Worm (Caenorhabditis elegans): Measurements from ENCODE around the gene dyrb-1.

dyrb-1 gene

ce11 chrII:9061099-9061498 lies 45.8 kb downstream of the dyrb-1 start, which contains the start of gene T24B8.3 (continued):
- peak in 1 of 2 experiments; percentile 33 for TF ChIP-seq efl-1 (optimal IDR thresholded peaks at IDR 0.05)
- TF ChIP-seq efl-1 (GFP tag; optimal IDR thresholded peaks at IDR 0.05 in 1 of 2): peak; percentile 43 to 95

- TF ChIP-seq irx-1 (tag; optimal IDR thresholded peaks at IDR 0.05) (peak; percentile 31), elt-3 (tag; optimal IDR thresholded peaks at IDR 0.05) (peak in 5 of 6 experiments; percentile 39 to 83 (median 59)), nhr-71 (tag; optimal IDR thresholded peaks at IDR 0.05) (peak; percentile 93), pax-3 (tag; optimal IDR thresholded peaks at IDR 0.05) (peak; percentile 23), lin-14 (GFP tag; optimal IDR thresholded peaks at IDR 0.05) (peak; percentile 97), elt-2 (tag; optimal IDR thresholded peaks at IDR 0.05) (peak; percentile 53), zag-1 (tag; optimal IDR thresholded peaks at IDR 0.05) (no peak), unc-30 (tag; optimal IDR thresholded peaks at IDR 0.05) (no peak), mdl-1 (tag; optimal IDR thresholded peaks at IDR 0.05) (peak in 1 of 2 experiments; percentile 93), sup-37 (GFP tag; optimal IDR thresholded peaks at IDR 0.05) (no peak), nhr-237 (tag; optimal IDR thresholded peaks at IDR 0.05) (peak; percentile 64), tbx-2 (tag; optimal IDR thresholded peaks at IDR 0.05) (peak; percentile 86), fkh-10 (GFP tag; optimal IDR thresholded peaks at IDR 0.05) (peak; percentile 84), snpc-4 (tag; optimal IDR thresholded peaks at IDR 0.05) (peak; percentile 58), xbp-1 (tag; optimal IDR thresholded peaks at IDR 0.05) (peak; percentile 78), ets-5 (GFP tag; IDR thresholded peaks at IDR 0.05) (no peak), lsy-2 (tag; optimal IDR thresholded peaks at IDR 0.05) (peak; percentile 77 to 93), unc-98 (GFP tag; IDR thresholded peaks at IDR 0.05) (no peak), ztf-4 (tag; optimal IDR thresholded peaks at IDR 0.05) (peak; percentile 80), unc-86 (tag; optimal IDR thresholded peaks at IDR 0.05) (peak; percentile 59), mep-1 (tag; optimal IDR thresholded peaks at IDR 0.05) (peak; percentile 95), isw-1 (GFP tag; IDR thresholded peaks at IDR 0.05) (peak; percentile 54), nhr-90 (tag; optimal IDR thresholded peaks at IDR 0.05; ENCODE audit: poor library complexity) (peak; percentile 78), C34B4.2 (tag; optimal IDR thresholded peaks at IDR 0.05) (no peak), blmp-1 (tag; optimal IDR thresholded peaks at IDR 0.05) (peak; percentile 67), skn-1 (tag; optimal IDR thresholded peaks at IDR 0.05) (peak; percentile 75), lin-35 (GFP tag; optimal IDR thresholded peaks at IDR 0.05) (peak; percentile 73 to 86), nhr-77 (tag; optimal IDR thresholded peaks at IDR 0.05) (peak; percentile 90), swsn-7 (tag; optimal IDR thresholded peaks at IDR 0.05) (peak; percentile 91), snu-23 (GFP tag; optimal IDR thresholded peaks at IDR 0.05) (peak; percentile 95), ceh-90 (tag; optimal IDR thresholded peaks at IDR 0.05) (no peak), nhr-76 (tag; optimal IDR thresholded peaks at IDR 0.05) (peak; percentile 91), dsc-1 (tag; optimal IDR thresholded peaks at IDR 0.05) (peak; percentile 59), nhr-47 (tag; optimal IDR thresholded peaks at IDR 0.05) (peak; percentile 82), ztf-11 (tag; optimal IDR thresholded peaks at IDR 0.05) (peak in 1 of 2 experiments; percentile 83), nhr-20 (tag; optimal IDR thresholded peaks at IDR 0.05) (peak; percentile 90), grh-1 (GFP tag; IDR thresholded peaks at IDR 0.05) (no peak), nhr-84 (tag; optimal IDR thresholded peaks at IDR 0.05) (no peak), F16B12.6 (tag; optimal IDR thresholded peaks at IDR 0.05) (peak; percentile 62), nhr-85 (tag) (peak; percentile 85), efl-1 (optimal IDR thresholded peaks at IDR 0.05) (peak; percentile 71 to 74), efl-1 (GFP tag; optimal IDR thresholded peaks at IDR 0.05 in 1 of 2) (peak; percentile 42 to 96), ceh-63 (GFP tag; optimal IDR thresholded peaks at IDR 0.05) (no peak), Y116A8C.19 (tag; optimal IDR thresholded peaks at IDR 0.05; ENCODE audit: borderline replicate concordance) (no peak), lin-39 (tag; optimal IDR thresholded peaks at IDR 0.05) (no peak), ceh-82 (tag; optimal IDR thresholded peaks at IDR 0.05) (peak; percentile 70 to 97 (median 76)), pqm-1 (tag; optimal IDR thresholded peaks at IDR 0.05) (no peak), fkh-8 (tag; optimal IDR thresholded peaks at IDR 0.05) (peak; percentile 93), zip-4 (GFP tag; optimal IDR thresholded peaks at IDR 0.05) (peak; percentile 24), C16A3.4 (tag; optimal IDR thresholded peaks at IDR 0.05) (peak; percentile 94)
Observed at ce11 chrII:9060332-9060840, 46.6 kb downstream of the dyrb-1 start.
